Fruit fly (Drosophila melanogaster) whole organism, embryonic: Measurements from ENCODE around the gene Spn100A.
A peak's percentile ranks its signal among the peaks of the same experiment; 100 is the strongest.

ENCODE experiments used
- Blimp-1 ChIP-seq: fragments of 200-800 bp; sonication (Bioruptor generic); optimal IDR thresholded peaks from 3 replicates; lab custom pipeline; 2018; ENCODE audit warnings: missing biosample characterization, missing genetic modification characterization, mild to moderate bottlenecking, moderate library complexity, missing genetic modification reagents
- CG1024 ChIP-seq: fragments of 200-800 bp; sonication (Bioruptor generic); IDR thresholded peaks from 2 replicates; pipeline ENCODE4 v1.3.6; 2022; ENCODE audit warnings: missing biosample characterization, missing genetic modification characterization
- CG11504 ChIP-seq: fragments of 200-800 bp; sonication (Bioruptor generic); optimal IDR thresholded peaks from 3 replicates; lab custom pipeline; 2019; ENCODE audit warnings: missing biosample characterization, mild to moderate bottlenecking, missing genetic modification characterization, moderate library complexity
- CG14710 ChIP-seq: fragments of 200-800 bp; sonication (Bioruptor generic); optimal IDR thresholded peaks from 3 replicates; lab custom pipeline; 2019; ENCODE audit warnings: missing biosample characterization, mild to moderate bottlenecking, missing genetic modification characterization, moderate library complexity
- CG16863 ChIP-seq: fragments of 200-800 bp; sonication (Bioruptor generic); optimal IDR thresholded peaks from 3 replicates; lab custom pipeline; 2016; ENCODE audit warnings: missing biosample characterization, missing genetic modification characterization
- CG17186 ChIP-seq: fragments of 200-800 bp; sonication (Bioruptor generic); optimal IDR thresholded peaks from 3 replicates; lab custom pipeline; 2017; ENCODE audit warnings: missing biosample characterization, missing genetic modification reagents, missing genetic modification characterization
- CG17829 ChIP-seq: fragments of 200-800 bp; optimal IDR thresholded peaks from 2 replicates; lab custom pipeline; 2019; ENCODE audit warnings: missing biosample characterization, mild to moderate bottlenecking, missing genetic modification characterization, moderate library complexity
- CG2678 ChIP-seq: fragments of 200-800 bp; sonication (Bioruptor generic); optimal IDR thresholded peaks from 3 replicates; lab custom pipeline; 2019; ENCODE audit warnings: missing biosample characterization, mild to moderate bottlenecking, missing genetic modification characterization, moderate library complexity
- CG30431 ChIP-seq: fragments of 200-800 bp; sonication (Bioruptor generic); optimal IDR thresholded peaks from 2 replicates; lab custom pipeline; 2017; ENCODE audit warnings: missing biosample characterization, missing genetic modification characterization
- CG32772 ChIP-seq: fragments of 200-800 bp; sonication (Bioruptor generic); IDR thresholded peaks from 2 replicates; pipeline ENCODE4 v1.3.6; 2022; ENCODE audit warnings: missing biosample characterization, missing genetic modification characterization
- CG3407 ChIP-seq: fragments of 200-800 bp; sonication (Bioruptor generic); optimal IDR thresholded peaks from 2 replicates; lab custom pipeline; 2018; ENCODE audit warnings: missing biosample characterization, mild to moderate bottlenecking, missing genetic modification characterization
- CG34422 ChIP-seq: fragments of 200-800 bp; sonication (Bioruptor generic); IDR thresholded peaks from 3 replicates; pipeline ENCODE4 v1.3.6; 2022; ENCODE audit warnings: missing biosample characterization, missing genetic modification characterization
- CG42726 ChIP-seq: fragments of 200-800 bp; sonication (Bioruptor generic); IDR thresholded peaks from 2 replicates; pipeline ENCODE4 v1.3.6; 2022; ENCODE audit warnings: missing biosample characterization, missing genetic modification characterization; ENCODE audit not compliant: partially characterized antibody
- CG4424 ChIP-seq: fragments of 200-800 bp; sonication (Bioruptor generic); optimal IDR thresholded peaks from 3 replicates; lab custom pipeline; 2016; ENCODE audit warnings: missing biosample characterization, missing genetic modification characterization
- CG4730 ChIP-seq: fragments of 200-800 bp; sonication (Bioruptor generic); IDR thresholded peaks from 2 replicates; pipeline ENCODE4 v1.3.6; 2022; ENCODE audit warnings: missing biosample characterization, missing genetic modification characterization
- CG8281 ChIP-seq: fragments of 200-800 bp; sonication (Bioruptor generic); optimal IDR thresholded peaks from 2 replicates; lab custom pipeline; 2018; ENCODE audit warnings: missing biosample characterization, mild to moderate bottlenecking, missing genetic modification characterization, moderate library complexity
- CG9609 ChIP-seq: fragments of 200-800 bp; sonication (Bioruptor generic); optimal IDR thresholded peaks from 3 replicates; lab custom pipeline; 2016; ENCODE audit warnings: missing biosample characterization, missing genetic modification characterization
- Dad ChIP-seq: fragments of 200-800 bp; sonication (Bioruptor generic); optimal IDR thresholded peaks from 3 replicates; lab custom pipeline; 2016; ENCODE audit warnings: missing biosample characterization, missing genetic modification characterization
- Deaf1 ChIP-seq: fragments of 200-800 bp; optimal IDR thresholded peaks from 3 replicates; lab custom pipeline; 2019; ENCODE audit warnings: missing biosample characterization, mild to moderate bottlenecking, missing genetic modification characterization, moderate library complexity
- Dip2 ChIP-seq: fragments of 200-800 bp; sonication (Bioruptor generic); IDR thresholded peaks from 2 replicates; pipeline ENCODE4 v1.3.6; 2022; ENCODE audit warnings: missing biosample characterization, missing genetic modification characterization
- Dref ChIP-seq: fragments of 200-800 bp; sonication (Bioruptor generic); IDR thresholded peaks from 2 replicates; pipeline ENCODE4 v1.3.6; 2022; ENCODE audit warnings: missing biosample characterization, missing genetic modification characterization
- Ets65A ChIP-seq: fragments of 200-800 bp; sonication (Bioruptor generic); peaks from one replicate; lab custom pipeline; 2016; ENCODE audit warnings: missing biosample characterization, missing genetic modification characterization
- Gug ChIP-seq: fragments of 200-800 bp; sonication (Bioruptor generic); IDR thresholded peaks from 4 replicates; pipeline ENCODE4 v1.3.6; 2022; ENCODE audit warnings: missing biosample characterization, missing genetic modification characterization
- H2.0 ChIP-seq: fragments of 200-800 bp; sonication (Bioruptor generic); IDR thresholded peaks from 2 replicates; pipeline ENCODE4 v1.3.6; 2022; ENCODE audit warnings: missing biosample characterization, missing genetic modification characterization
- Hr51 ChIP-seq, 2 experiments: fragments of 200-800 bp; sonication (Bioruptor generic); optimal IDR thresholded peaks; 2 replicates in 1 of 2; 3 replicates in 1 of 2; lab custom pipeline; 2016 to 2018; ENCODE audit warnings: missing biosample characterization in 2 of 2, missing genetic modification characterization in 2 of 2, mild to moderate bottlenecking in 1 of 2, moderate library complexity in 1 of 2
- Hsf ChIP-seq: fragments of 200-800 bp; sonication (Bioruptor generic); optimal IDR thresholded peaks from 3 replicates; lab custom pipeline; 2016; ENCODE audit warnings: missing biosample characterization, missing genetic modification characterization
- MTF-1 ChIP-seq: fragments of 200-800 bp; sonication (Bioruptor generic); optimal IDR thresholded peaks from 2 replicates; lab custom pipeline; 2018; ENCODE audit warnings: missing biosample characterization, mild to moderate bottlenecking, missing genetic modification characterization, borderline replicate concordance
- Nf-YC ChIP-seq: fragments of 200-800 bp; optimal IDR thresholded peaks from 3 replicates; lab custom pipeline; 2019; ENCODE audit warnings: missing biosample characterization, mild to moderate bottlenecking, missing genetic modification characterization, moderate library complexity
- PHDP ChIP-seq: fragments of 200-800 bp; sonication (Bioruptor generic); optimal IDR thresholded peaks from 3 replicates; lab custom pipeline; 2018; ENCODE audit warnings: missing biosample characterization, mild to moderate bottlenecking, missing genetic modification characterization, moderate library complexity
- Ptx1 ChIP-seq: fragments of 200-800 bp; sonication (Bioruptor generic); IDR thresholded peaks from 2 replicates; pipeline ENCODE4 v1.3.6; 2022; ENCODE audit warnings: missing biosample characterization, missing genetic modification characterization
- amos ChIP-seq: fragments of 200-800 bp; sonication (Bioruptor generic); IDR thresholded peaks from 2 replicates; pipeline ENCODE4 v1.3.6; 2022; ENCODE audit warnings: missing biosample characterization, missing genetic modification characterization; ENCODE audit not compliant: partially characterized antibody
- btn ChIP-seq: fragments of 200-800 bp; sonication (Bioruptor generic); optimal IDR thresholded peaks from 2 replicates; lab custom pipeline; 2016; ENCODE audit warnings: missing biosample characterization, missing genetic modification characterization
- chif ChIP-seq, 2 experiments: fragments of 200-800 bp; sonication (Bioruptor generic); optimal IDR thresholded peaks; 3 replicates each; lab custom pipeline; 2016; ENCODE audit warnings: missing biosample characterization in 2 of 2, missing genetic modification characterization in 2 of 2
- dati ChIP-seq: fragments of 200-800 bp; sonication (Bioruptor generic); IDR thresholded peaks from 2 replicates; pipeline ENCODE4 v1.3.6; 2022; ENCODE audit warnings: missing biosample characterization, missing genetic modification characterization
- dmrt99B ChIP-seq: fragments of 200-800 bp; sonication (Bioruptor generic); optimal IDR thresholded peaks from 2 replicates; lab custom pipeline; 2018; ENCODE audit warnings: missing biosample characterization, mild to moderate bottlenecking, missing genetic modification characterization, moderate library complexity
- dysf ChIP-seq: fragments of 200-800 bp; sonication (Bioruptor generic); IDR thresholded peaks from 3 replicates; pipeline ENCODE4 v1.3.6; 2022; ENCODE audit warnings: missing biosample characterization, missing genetic modification characterization
- pho ChIP-seq: fragments of 200-800 bp; sonication (Bioruptor generic); optimal IDR thresholded peaks from 2 replicates; lab custom pipeline; 2016; ENCODE audit warnings: missing biosample characterization, missing genetic modification characterization
- row ChIP-seq: fragments of 200-800 bp; sonication (Bioruptor generic); IDR thresholded peaks from 3 replicates; pipeline ENCODE4 v1.3.6; 2022; ENCODE audit warnings: missing biosample characterization, missing genetic modification characterization
- run ChIP-seq: fragments of 200-800 bp; sonication (Bioruptor generic); optimal IDR thresholded peaks from 3 replicates; lab custom pipeline; 2018; ENCODE audit warnings: missing biosample characterization, mild to moderate bottlenecking, missing genetic modification characterization
- tgo ChIP-seq: fragments of 200-800 bp; sonication (Bioruptor generic); IDR thresholded peaks from 3 replicates; pipeline ENCODE4 v1.3.6; 2022; ENCODE audit warnings: missing biosample characterization, missing genetic modification characterization
- tin ChIP-seq: fragments of 200-800 bp; sonication (Bioruptor generic); optimal IDR thresholded peaks from 3 replicates; lab custom pipeline; 2016; ENCODE audit warnings: missing biosample characterization, missing genetic modification characterization
- vfl ChIP-seq: fragments of 200-800 bp; sonication (Bioruptor generic); optimal IDR thresholded peaks from 2 replicates; lab custom pipeline; 2016; ENCODE audit warnings: missing biosample characterization, missing genetic modification characterization

The Spn100A gene

dm6 chr3R:30722374-30722773, 31.9 kb downstream of the Spn100A start:
- TF ChIP-seq CG3407 (GFP tag; lab: Kevin White, UChicago) (no peak), CG17186 (GFP tag; lab: Kevin White, UChicago) (no peak), btn (no peak), Dad (GFP tag; lab: Kevin White, UChicago) (no peak), chif (GFP tag; optimal IDR thresholded peaks at IDR 0.05; lab: Kevin White, UChicago) (no peak), PHDP (no peak), CG32772 (0 out of 2 replicates have a peak, but pooled peaks have one; percentile 14), CG14710 (tag; lab: Kevin White, UChicago) (no peak), CG16863 (GFP tag; lab: Kevin White, UChicago) (no peak), CG8281 (tag; lab: Kevin White, UChicago) (no peak), dati (GFP tag; lab: Robert Waterston, UW) (no peak), Deaf1 (tag; lab: Kevin White, UChicago) (no peak), dmrt99B (peak; percentile 9), dysf (GFP tag; lab: Robert Waterston, UW) (0 out of 3 replicates have a peak, but pooled peaks have one; percentile 36), row (peak; percentile 33; the same call in 1 of the 3 replicates), Gug (GFP tag; lab: Robert Waterston, UW) (no peak), H2.0 (GFP tag; lab: Robert Waterston, UW) (0 out of 2 replicates have a peak, but pooled peaks have one; percentile 8), CG42726 (no peak), CG4730 (GFP tag; lab: Robert Waterston, UW) (no peak), CG34422 (GFP tag; lab: Robert Waterston, UW) (no peak), CG4424 (no peak), tin (GFP tag; lab: Kevin White, UChicago) (no peak), CG11504 (peak; percentile 25), amos (GFP tag; lab: Robert Waterston, UW) (no peak), Blimp-1 (GFP tag; lab: Kevin White, UChicago) (peak; percentile 1), MTF-1 (no peak), pho (GFP tag; lab: Kevin White, UChicago) (no peak), Ptx1 (GFP tag; lab: Robert Waterston, UW) (peak; percentile 21; the same call in 1 of the 2 replicates), tgo (GFP tag; lab: Robert Waterston, UW) (no peak), CG2678 (tag; lab: Kevin White, UChicago) (peak; percentile 15), Dref (GFP tag; lab: Robert Waterston, UW) (no peak), CG30431 (GFP tag; lab: Kevin White, UChicago) (no peak), vfl (no peak), CG17829 (tag; lab: Kevin White, UChicago) (no peak), CG1024 (GFP tag; lab: Robert Waterston, UW) (no peak), Ets65A (GFP tag; lab: Kevin White, UChicago) (peak; percentile 57), run (no peak), Dip2 (no peak)
- TF ChIP-seq, all 482 proteins: peak for 10

DNA sequence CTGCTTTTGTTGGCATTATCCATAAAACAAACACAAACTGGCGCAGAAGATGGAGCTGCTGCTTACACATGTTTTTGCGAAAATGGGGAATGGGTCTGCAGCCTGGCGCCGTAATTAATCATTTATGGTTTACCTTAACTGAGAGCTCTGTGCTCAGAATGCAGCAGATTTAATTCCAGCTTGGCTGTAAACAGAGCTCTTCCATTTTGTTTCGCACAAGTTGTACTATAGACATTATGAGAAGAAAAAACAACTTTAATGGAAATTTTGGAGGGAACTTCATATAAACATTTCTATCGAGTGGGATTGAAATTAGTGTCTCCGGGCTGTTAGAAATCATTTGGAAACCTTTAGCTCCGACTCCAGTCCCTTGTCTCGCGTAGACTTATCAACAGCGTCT, 35.3 kb downstream of the Spn100A start, which contains the start of gene eIF4H2:
Gene eIF4H2, plus strand, starts transcription at position 301 of the 400 bp plus-strand sequence.
- no peak for TF ChIP-seq Hr51 (GFP tag; optimal IDR thresholded peaks at IDR 0.05; lab: Kevin White, UChicago)
- TF ChIP-seq Nf-YC: no peak
- TF ChIP-seq Hsf (GFP tag; lab: Kevin White, UChicago): no peak
- no peak for TF ChIP-seq CG9609 (GFP tag; lab: Kevin White, UChicago)
